Fruit fly (Drosophila melanogaster) whole organism, embryonic: Measurements from ENCODE around the gene SP1173.

Experiments
- ATbp ChIP-seq: fragments of 200-800 bp; sonication (Bioruptor generic); optimal IDR thresholded peaks from 2 replicates; lab custom pipeline; 2017; ENCODE audit warnings: missing biosample characterization, mild to moderate bottlenecking, missing genetic modification characterization, missing genetic modification reagents
- B-H2 ChIP-seq: fragments of 200-800 bp; sonication (Bioruptor generic); optimal IDR thresholded peaks from 2 replicates; lab custom pipeline; 2018; ENCODE audit warnings: missing biosample characterization, mild to moderate bottlenecking, missing genetic modification characterization
- BtbVII ChIP-seq: fragments of 200-800 bp; sonication (Bioruptor generic); optimal IDR thresholded peaks from 3 replicates; lab custom pipeline; 2017; ENCODE audit warnings: missing biosample characterization, mild to moderate bottlenecking, missing genetic modification characterization
- CG11456 ChIP-seq: fragments of 200-800 bp; sonication (Bioruptor generic); IDR thresholded peaks from 3 replicates; pipeline ENCODE4 v1.3.6; 2022; ENCODE audit warnings: missing biosample characterization, missing genetic modification characterization
- CG13287 ChIP-seq: fragments of 200-800 bp; sonication (Bioruptor generic); IDR thresholded peaks from 2 replicates; pipeline ENCODE4 v1.3.6; 2022; ENCODE audit warnings: missing biosample characterization, missing genetic modification characterization; ENCODE audit not compliant: partially characterized antibody
- CG14014 ChIP-seq: fragments of 200-800 bp; sonication (Bioruptor generic); IDR thresholded peaks from 2 replicates; pipeline ENCODE4 v1.3.6; 2022; ENCODE audit warnings: missing biosample characterization, missing genetic modification characterization
- CG14710 ChIP-seq: fragments of 200-800 bp; sonication (Bioruptor generic); optimal IDR thresholded peaks from 3 replicates; lab custom pipeline; 2019; ENCODE audit warnings: missing biosample characterization, mild to moderate bottlenecking, missing genetic modification characterization, moderate library complexity
- CG15696 ChIP-seq: fragments of 200-800 bp; sonication (Bioruptor generic); optimal IDR thresholded peaks from 2 replicates; lab custom pipeline; 2019; ENCODE audit warnings: missing biosample characterization, mild to moderate bottlenecking, missing genetic modification characterization, moderate library complexity
- CG16779 ChIP-seq: fragments of 200-800 bp; sonication (Bioruptor generic); IDR thresholded peaks from 2 replicates; pipeline ENCODE4 v1.3.6; 2022; ENCODE audit warnings: missing biosample characterization, missing genetic modification characterization
- CG17186 ChIP-seq: fragments of 200-800 bp; sonication (Bioruptor generic); optimal IDR thresholded peaks from 3 replicates; lab custom pipeline; 2017; ENCODE audit warnings: missing biosample characterization, missing genetic modification reagents, missing genetic modification characterization
- CG17359 ChIP-seq: fragments of 200-800 bp; sonication (Bioruptor generic); optimal IDR thresholded peaks from 3 replicates; lab custom pipeline; 2018; ENCODE audit warnings: missing biosample characterization, mild to moderate bottlenecking, missing genetic modification characterization, moderate library complexity
- CG17361 ChIP-seq: fragments of 200-800 bp; sonication (Bioruptor generic); IDR thresholded peaks from 3 replicates; pipeline ENCODE4 v1.3.6; 2022; ENCODE audit warnings: missing biosample characterization, missing genetic modification characterization
- CG18011 ChIP-seq: fragments of 200-800 bp; sonication (Bioruptor generic); optimal IDR thresholded peaks from 2 replicates; lab custom pipeline; 2017; ENCODE audit warnings: missing biosample characterization, missing genetic modification characterization, mild to moderate bottlenecking, moderate library complexity, missing genotype
- CG2116 ChIP-seq: fragments of 200-800 bp; sonication (Bioruptor generic); optimal IDR thresholded peaks from 3 replicates; lab custom pipeline; 2018; ENCODE audit warnings: missing biosample characterization, mild to moderate bottlenecking, missing genetic modification characterization
- CG3281 ChIP-seq: fragments of 200-800 bp; sonication (Bioruptor generic); optimal IDR thresholded peaks from 3 replicates; lab custom pipeline; 2017; ENCODE audit warnings: missing biosample characterization, mild to moderate bottlenecking, missing genetic modification characterization
- CG4424 ChIP-seq: fragments of 200-800 bp; sonication (Bioruptor generic); optimal IDR thresholded peaks from 3 replicates; lab custom pipeline; 2016; ENCODE audit warnings: missing biosample characterization, missing genetic modification characterization
- CG4730 ChIP-seq: fragments of 200-800 bp; sonication (Bioruptor generic); IDR thresholded peaks from 2 replicates; pipeline ENCODE4 v1.3.6; 2022; ENCODE audit warnings: missing biosample characterization, missing genetic modification characterization
- CG6175 ChIP-seq: fragments of 200-800 bp; sonication (Bioruptor generic); IDR thresholded peaks from 3 replicates; pipeline ENCODE4 v1.3.6; 2022; ENCODE audit warnings: missing biosample characterization, missing genetic modification characterization
- CG6272 ChIP-seq: fragments of 200-800 bp; sonication (Bioruptor generic); IDR thresholded peaks from 2 replicates; pipeline ENCODE4 v1.3.6; 2022; ENCODE audit warnings: missing biosample characterization, missing genetic modification characterization
- CHES-1-like ChIP-seq: fragments of 200-800 bp; sonication (Bioruptor generic); optimal IDR thresholded peaks from 2 replicates; lab custom pipeline; 2016; ENCODE audit warnings: missing biosample characterization, missing genetic modification characterization
- D ChIP-seq, 2 experiments: fragments of 200-800 bp in 1 of 2; fragments of >200 bp in 1 of 2; sonication (Bioruptor generic) in 1 of 2; optimal IDR thresholded peaks; 2 replicates in 1 of 2; 3 replicates in 1 of 2; lab custom pipeline; 2017; ENCODE audit warnings: mild to moderate bottlenecking in 1 of 2, missing biosample characterization in 1 of 2, missing genetic modification characterization in 1 of 2, missing genetic modification reagents in 1 of 2
- Fer2 ChIP-seq: fragments of 200-800 bp; sonication (Bioruptor generic); optimal IDR thresholded peaks from 2 replicates; lab custom pipeline; 2018; ENCODE audit warnings: missing biosample characterization, mild to moderate bottlenecking, missing genetic modification characterization, moderate library complexity
- HHEX ChIP-seq: fragments of 200-800 bp; sonication (Bioruptor generic); optimal IDR thresholded peaks from 3 replicates; lab custom pipeline; 2017; ENCODE audit warnings: missing biosample characterization, mild to moderate bottlenecking, missing genetic modification characterization, missing genetic modification reagents
- Hsf ChIP-seq: fragments of 200-800 bp; sonication (Bioruptor generic); optimal IDR thresholded peaks from 3 replicates; lab custom pipeline; 2016; ENCODE audit warnings: missing biosample characterization, missing genetic modification characterization
- Lhr ChIP-seq: fragments of 200-800 bp; sonication (Bioruptor generic); optimal IDR thresholded peaks from 3 replicates; lab custom pipeline; 2017; ENCODE audit warnings: mild to moderate bottlenecking, missing biosample characterization, missing genetic modification reagents, missing genetic modification characterization
- MBD-R2 ChIP-seq: fragments of 200-800 bp; sonication (Bioruptor generic); IDR thresholded peaks from 2 replicates; pipeline ENCODE4 v1.3.6; 2022; ENCODE audit warnings: missing biosample characterization, missing genetic modification characterization
- Med ChIP-seq: fragments of 200-800 bp; sonication (Bioruptor generic); peaks from one replicate; lab custom pipeline; 2016; ENCODE audit warnings: missing biosample characterization, missing genetic modification characterization, mild to moderate bottlenecking, inconsistent platforms, moderate library complexity
- Nf-YC ChIP-seq: fragments of 200-800 bp; optimal IDR thresholded peaks from 3 replicates; lab custom pipeline; 2019; ENCODE audit warnings: missing biosample characterization, mild to moderate bottlenecking, missing genetic modification characterization, moderate library complexity
- NfI ChIP-seq: fragments of 200-800 bp; sonication (Bioruptor generic); optimal IDR thresholded peaks from 3 replicates; lab custom pipeline; 2018; ENCODE audit warnings: missing biosample characterization, mild to moderate bottlenecking, missing genetic modification characterization, moderate library complexity
- Stat92E ChIP-seq, 3 experiments: fragments of >200 bp in 2 of 3; fragments of 200-800 bp in 1 of 3; sonication (Bioruptor generic) in 1 of 3; optimal IDR thresholded peaks; 2 replicates each; lab custom pipeline; 2017 to 2019; ENCODE audit warnings: missing biosample characterization in 3 of 3, missing genetic modification characterization in 3 of 3, mild to moderate bottlenecking in 1 of 3, moderate library complexity in 1 of 3
- amos ChIP-seq: fragments of 200-800 bp; sonication (Bioruptor generic); IDR thresholded peaks from 2 replicates; pipeline ENCODE4 v1.3.6; 2022; ENCODE audit warnings: missing biosample characterization, missing genetic modification characterization; ENCODE audit not compliant: partially characterized antibody
- az2 ChIP-seq: fragments of 200-800 bp; sonication (Bioruptor generic); optimal IDR thresholded peaks from 3 replicates; lab custom pipeline; 2016; ENCODE audit warnings: missing biosample characterization, missing genetic modification characterization
- chm ChIP-seq: fragments of 200-800 bp; sonication (Bioruptor generic); IDR thresholded peaks from 2 replicates; pipeline ENCODE4 v1.3.6; 2022; ENCODE audit warnings: missing biosample characterization, missing genetic modification characterization
- disco-r ChIP-seq: fragments of 200-800 bp; sonication (Bioruptor generic); optimal IDR thresholded peaks from 2 replicates; lab custom pipeline; 2016; ENCODE audit warnings: missing biosample characterization, missing genetic modification characterization
- ftz-f1 ChIP-seq: fragments of 200-800 bp; sonication (Bioruptor generic); optimal IDR thresholded peaks from 2 replicates; lab custom pipeline; 2016; ENCODE audit warnings: missing biosample characterization, missing genetic modification characterization
- gsb-n ChIP-seq: fragments of 200-800 bp; sonication (Bioruptor generic); optimal IDR thresholded peaks from 3 replicates; lab custom pipeline; 2018; ENCODE audit warnings: missing biosample characterization, mild to moderate bottlenecking, missing genetic modification characterization
- insv ChIP-seq, 2 experiments: fragments of 200-800 bp; sonication (Bioruptor generic); optimal IDR thresholded peaks; 3 replicates each; lab custom pipeline; 2016 to 2018; ENCODE audit warnings: missing biosample characterization in 2 of 2, missing genetic modification characterization in 2 of 2
- mld ChIP-seq: fragments of 200-800 bp; sonication (Bioruptor generic); IDR thresholded peaks from 3 replicates; pipeline ENCODE4 v1.3.6; 2022; ENCODE audit warnings: missing biosample characterization, missing genetic modification characterization; ENCODE audit not compliant: partially characterized antibody
- nerfin-2 ChIP-seq: fragments of 200-800 bp; sonication (Bioruptor generic); IDR thresholded peaks from 2 replicates; pipeline ENCODE4 v1.3.6; 2022; ENCODE audit warnings: missing biosample characterization, missing genetic modification characterization; ENCODE audit not compliant: partially characterized antibody
- onecut ChIP-seq: fragments of 200-800 bp; sonication (Bioruptor generic); IDR thresholded peaks from 2 replicates; pipeline ENCODE4 v1.3.6; 2022; ENCODE audit warnings: missing biosample characterization, missing genetic modification characterization
- psq ChIP-seq: fragments of 200-800 bp; sonication (Bioruptor generic); optimal IDR thresholded peaks from 2 replicates; lab custom pipeline; 2017; ENCODE audit warnings: missing biosample characterization, missing genetic modification characterization
- ranshi ChIP-seq: fragments of 200-800 bp; sonication (Bioruptor generic); IDR thresholded peaks from 2 replicates; pipeline ENCODE4 v1.3.6; 2022; ENCODE audit warnings: missing biosample characterization, missing genetic modification characterization
- salm ChIP-seq: fragments of 200-800 bp; sonication (Bioruptor generic); optimal IDR thresholded peaks from 2 replicates; lab custom pipeline; 2018; ENCODE audit warnings: missing biosample characterization, mild to moderate bottlenecking, missing genetic modification characterization
- tgo ChIP-seq: fragments of 200-800 bp; sonication (Bioruptor generic); IDR thresholded peaks from 3 replicates; pipeline ENCODE4 v1.3.6; 2022; ENCODE audit warnings: missing biosample characterization, missing genetic modification characterization
- vvl ChIP-seq: fragments of 200-800 bp; sonication (Bioruptor generic); IDR thresholded peaks from 2 replicates; pipeline ENCODE4 v1.3.6; 2022; ENCODE audit warnings: missing biosample characterization, missing genetic modification characterization
- zen2 ChIP-seq: fragments of 200-800 bp; sonication (Bioruptor generic); IDR thresholded peaks from 3 replicates; pipeline ENCODE4 v1.3.6; 2022; ENCODE audit warnings: missing biosample characterization, missing genetic modification characterization; ENCODE audit not compliant: partially characterized antibody
- zfh2 ChIP-seq: fragments of 200-800 bp; sonication (Bioruptor generic); optimal IDR thresholded peaks from 2 replicates; lab custom pipeline; 2016; ENCODE audit warnings: missing biosample characterization, missing genetic modification characterization

The SP1173 gene

dm6 chr3L:6743346-6744165 lies 40.2 kb upstream of the SP1173 start (continued):
- peak; percentile 14 for TF ChIP-seq CG15696 (tag; lab: Kevin White, UChicago)
- peak; percentile 21; the same call in 1 of the 2 replicates for TF ChIP-seq chm (GFP tag; lab: Robert Waterston, UW)
- TF ChIP-seq Hsf (GFP tag; lab: Kevin White, UChicago), result no peak
- TF ChIP-seq CG3281, result no peak
- TF ChIP-seq CG6175, result 0 out of 3 replicates have a peak, but pooled peaks have one; percentile 66
- peak; percentile 98 for TF ChIP-seq vvl (GFP tag; lab: Robert Waterston, UW)
- peak; percentile 6; the same call in 1 of the 2 replicates for TF ChIP-seq CG14014 (GFP tag; lab: Robert Waterston, UW)
- no peak for TF ChIP-seq BtbVII (GFP tag; lab: Kevin White, UChicago)
- TF ChIP-seq CG6272 (GFP tag; lab: Robert Waterston, UW), result no peak
- peak; percentile 37; the same call in 1 of the 2 replicates for TF ChIP-seq CG13287 (GFP tag; lab: Robert Waterston, UW)
- TF ChIP-seq ATbp (GFP tag; lab: Kevin White, UChicago), result no peak
- no peak for TF ChIP-seq salm
- no peak for TF ChIP-seq az2 (GFP tag; lab: Kevin White, UChicago)
- no peak for TF ChIP-seq CG17359 (tag; lab: Kevin White, UChicago)
- TF ChIP-seq HHEX (GFP tag; lab: Kevin White, UChicago), result peak; percentile 44
- no peak for TF ChIP-seq ranshi (GFP tag; lab: Robert Waterston, UW)
- TF ChIP-seq CG4424 (GFP tag; lab: Kevin White, UChicago), result no peak
- TF ChIP-seq CG2116 (GFP tag; lab: Kevin White, UChicago), result peak; percentile 86
- TF ChIP-seq onecut, result peak; percentile 9; the same call in 1 of the 2 replicates
- peak; percentile 73; the same call in 2 of the 3 replicates for TF ChIP-seq CG17361 (GFP tag; lab: Robert Waterston, UW)
- TF ChIP-seq Lhr (GFP tag; lab: Kevin White, UChicago), result no peak
- TF ChIP-seq CG16779 (GFP tag; lab: Robert Waterston, UW), result no peak
- peak; percentile 54; the same call in 1 of the 3 replicates for TF ChIP-seq CG11456
- TF ChIP-seq disco-r (GFP tag; lab: Kevin White, UChicago), result peak; percentile 9
- peak; percentile 56; the same call in 1 of the 2 replicates for TF ChIP-seq MBD-R2 (GFP tag; lab: Robert Waterston, UW)
- TF ChIP-seq Fer2, result no peak
- TF ChIP-seq Stat92E (GFP tag; optimal IDR thresholded peaks at IDR 0.05; lab: Kevin White, UChicago), result peak in 1 of 3 experiments; percentile 7
- 0 out of 2 replicates have a peak, but pooled peaks have one; percentile 42 for TF ChIP-seq nerfin-2 (GFP tag; lab: Robert Waterston, UW)
- peak; percentile 60 for TF ChIP-seq CHES-1-like (GFP tag; lab: Kevin White, UChicago)
- no peak for TF ChIP-seq gsb-n
- peak; percentile 39 for TF ChIP-seq CG14710 (tag; lab: Kevin White, UChicago)
- TF ChIP-seq NfI (GFP tag; lab: Kevin White, UChicago), result peak; percentile 9
- TF ChIP-seq D (optimal IDR thresholded peaks at IDR 0.05; lab: Kevin White, UChicago), result peak; percentile 100
- peak; percentile 41 for TF ChIP-seq D (GFP tag; optimal IDR thresholded peaks at IDR 0.05; lab: Kevin White, UChicago)
- TF ChIP-seq ftz-f1, result peak; percentile 64
- peak; percentile 25; the same call in 2 of the 3 replicates for TF ChIP-seq zen2 (GFP tag; lab: Robert Waterston, UW)
- TF ChIP-seq Med, result peak; percentile 88
- peak; percentile 31; the same call in 1 of the 3 replicates for TF ChIP-seq mld (GFP tag; lab: Robert Waterston, UW)
- TF ChIP-seq tgo (GFP tag; lab: Robert Waterston, UW), result 0 out of 3 replicates have a peak, but pooled peaks have one; percentile 3
- no peak for TF ChIP-seq CG4730 (GFP tag; lab: Robert Waterston, UW)
- TF ChIP-seq zfh2, result peak; percentile 20
- peak; percentile 29 for TF ChIP-seq Nf-YC
- TF ChIP-seq insv (GFP tag; optimal IDR thresholded peaks at IDR 0.05; lab: Kevin White, UChicago), result peak in 1 of 2 experiments; percentile 18
- TF ChIP-seq CG17186 (GFP tag; lab: Kevin White, UChicago), result no peak
- TF ChIP-seq B-H2, result peak; percentile 65
- TF ChIP-seq CG18011 (GFP tag; lab: Kevin White, UChicago), result no peak
- peak; percentile 44 for TF ChIP-seq amos (GFP tag; lab: Robert Waterston, UW)
- TF ChIP-seq psq, result peak; percentile 99
